Worm (Caenorhabditis elegans) whole organism, L2 larva: ENCODE measurements around the gene C15H11.13.

Experiments used
- C34F6.9 ChIP-seq: fragments of 150-350 bp; optimal IDR thresholded peaks from 2 replicates; lab custom pipeline; 2014; ENCODE audit warnings: missing biosample characterization, missing genetic modification characterization
- F13H6.1 ChIP-seq: sonication (generic microtip); optimal IDR thresholded peaks from 2 replicates; lab custom pipeline; 2016; ENCODE audit warnings: missing genetic modification characterization, missing compliant biosample characterization
- ZK546.5 ChIP-seq: sonication (generic microtip); optimal IDR thresholded peaks from 2 replicates; lab custom pipeline; 2017; ENCODE audit warnings: missing biosample characterization, missing genetic modification characterization
- alr-1 ChIP-seq: fragments of 150-350 bp; optimal IDR thresholded peaks from 2 replicates; lab custom pipeline; 2014; ENCODE audit warnings: missing biosample characterization, missing genetic modification characterization
- aly-2 ChIP-seq: fragments of 150-350 bp; optimal IDR thresholded peaks from 2 replicates; lab custom pipeline; 2014; ENCODE audit warnings: missing biosample characterization, missing genetic modification characterization
- ceh-16 ChIP-seq: fragments of 150-350 bp; optimal IDR thresholded peaks from 2 replicates; lab custom pipeline; 2014; ENCODE audit warnings: missing biosample characterization, missing genetic modification characterization
- ceh-82 ChIP-seq: fragments of 150-350 bp; optimal IDR thresholded peaks from 2 replicates; lab custom pipeline; 2014; ENCODE audit warnings: missing biosample characterization, missing genetic modification characterization
- crh-2 ChIP-seq: sonication (generic microtip); optimal IDR thresholded peaks from 2 replicates; lab custom pipeline; 2017; ENCODE audit warnings: missing biosample characterization, missing genetic modification characterization
- dmd-4 ChIP-seq: sonication (generic microtip); optimal IDR thresholded peaks from 2 replicates; lab custom pipeline; 2017; ENCODE audit warnings: missing biosample characterization, missing genetic modification characterization
- egl-27 ChIP-seq: sonication (generic microtip); optimal IDR thresholded peaks from 3 replicates; lab custom pipeline; 2017; ENCODE audit warnings: missing biosample characterization, missing genetic modification reagents, missing genetic modification characterization
- fos-1 ChIP-seq: fragments of 150-350 bp; optimal IDR thresholded peaks from 2 replicates; lab custom pipeline; 2014; ENCODE audit warnings: missing biosample characterization, missing genetic modification characterization
- gmeb-1 ChIP-seq: fragments of 150-350 bp; optimal IDR thresholded peaks from 2 replicates; lab custom pipeline; 2014; ENCODE audit warnings: missing biosample characterization, missing genetic modification characterization
- lin-11 ChIP-seq: fragments of 150-350 bp; sonication (generic microtip); optimal IDR thresholded peaks from 2 replicates; lab custom pipeline; 2014; ENCODE audit warnings: missing biosample characterization, missing genetic modification characterization, inconsistent platforms, mixed read lengths
- lin-39 ChIP-seq: fragments of 150-350 bp; optimal IDR thresholded peaks from 2 replicates; lab custom pipeline; 2014; ENCODE audit warnings: missing biosample characterization, missing genetic modification reagents, missing genetic modification characterization
- lsy-2 ChIP-seq, 2 experiments: fragments of 150-350 bp in 1 of 2; sonication (generic microtip) in 1 of 2; optimal IDR thresholded peaks; 2 replicates each; lab custom pipeline; 2014 to 2017; ENCODE audit warnings: missing biosample characterization in 2 of 2, missing genetic modification characterization in 2 of 2
- mab-5 ChIP-seq: fragments of 150-350 bp; optimal IDR thresholded peaks from 2 replicates; lab custom pipeline; 2014; ENCODE audit warnings: missing biosample characterization, missing genetic modification characterization
- mbf-1 ChIP-seq: sonication (generic microtip); optimal IDR thresholded peaks from 2 replicates; lab custom pipeline; 2017; ENCODE audit warnings: missing biosample characterization, missing genetic modification characterization
- mdl-1 ChIP-seq, 2 experiments: fragments of 150-350 bp in 1 of 2; sonication (generic microtip) in 1 of 2; optimal IDR thresholded peaks; 2 replicates each; lab custom pipeline; 2017; ENCODE audit warnings: missing biosample characterization in 2 of 2, missing genetic modification characterization in 2 of 2
- nhr-10 ChIP-seq: sonication (generic microtip); optimal IDR thresholded peaks from 2 replicates; lab custom pipeline; 2017; ENCODE audit warnings: missing biosample characterization, missing genetic modification characterization
- nhr-129 ChIP-seq: fragments of 150-350 bp; optimal IDR thresholded peaks from 2 replicates; lab custom pipeline; 2014; ENCODE audit warnings: missing biosample characterization, missing genetic modification characterization
- nhr-23 ChIP-seq: fragments of 150-350 bp; optimal IDR thresholded peaks from 2 replicates; lab custom pipeline; 2014; ENCODE audit warnings: missing biosample characterization, missing genetic modification reagents, missing genetic modification characterization
- nhr-237 ChIP-seq: fragments of 150-350 bp; optimal IDR thresholded peaks from 2 replicates; lab custom pipeline; 2014; ENCODE audit warnings: missing biosample characterization, missing genetic modification characterization
- nhr-25 ChIP-seq: fragments of 150-350 bp; sonication (generic microtip); optimal IDR thresholded peaks from 3 replicates; lab custom pipeline; 2014; ENCODE audit warnings: missing biosample characterization, missing genetic modification characterization
- nhr-6 ChIP-seq: fragments of 150-350 bp; optimal IDR thresholded peaks from 2 replicates; lab custom pipeline; 2014; ENCODE audit warnings: missing biosample characterization, missing genetic modification characterization
- nhr-77 ChIP-seq: fragments of 150-350 bp; optimal IDR thresholded peaks from 2 replicates; lab custom pipeline; 2014; ENCODE audit warnings: missing biosample characterization, missing genetic modification characterization
- peb-1 ChIP-seq: fragments of 150-350 bp; optimal IDR thresholded peaks from 2 replicates; lab custom pipeline; 2014; ENCODE audit warnings: missing biosample characterization, missing genetic modification characterization
- skn-1 ChIP-seq: sonication (generic microtip); optimal IDR thresholded peaks from 2 replicates; lab custom pipeline; 2017; ENCODE audit warnings: missing biosample characterization, missing genetic modification characterization
- sma-3 ChIP-seq: sonication (generic microtip); optimal IDR thresholded peaks from 2 replicates; lab custom pipeline; 2016; ENCODE audit warnings: missing genetic modification reagents, missing genetic modification characterization, missing compliant biosample characterization
- sma-9 ChIP-seq, 2 experiments: fragments of 150-350 bp in 1 of 2; sonication (generic microtip) in 1 of 2; optimal IDR thresholded peaks; 2 replicates each; lab custom pipeline; 2014 to 2016; ENCODE audit warnings: missing genetic modification characterization in 2 of 2, mild to moderate bottlenecking in 1 of 2, missing biosample characterization in 1 of 2, missing compliant biosample characterization in 1 of 2, missing genetic modification reagents in 1 of 2, moderate library complexity in 1 of 2
- unc-39 ChIP-seq: fragments of 150-350 bp; optimal IDR thresholded peaks from 2 replicates; lab custom pipeline; 2014; ENCODE audit warnings: missing biosample characterization, missing genetic modification characterization
- unc-55 ChIP-seq: fragments of 150-350 bp; sonication (generic microtip); optimal IDR thresholded peaks from 3 replicates; lab custom pipeline; 2014; ENCODE audit warnings: missing biosample characterization, missing genetic modification reagents, missing genetic modification characterization
- ztf-1 ChIP-seq: fragments of 200-800 bp; sonication (Bioruptor generic); conservative IDR thresholded peaks from 2 replicates; pipeline ENCODE4 v1.3.6; 2022; ENCODE audit warnings: missing genetic modification characterization, missing compliant biosample characterization
- ztf-11 ChIP-seq: sonication (generic microtip); optimal IDR thresholded peaks from 2 replicates; lab custom pipeline; 2017; ENCODE audit warnings: missing biosample characterization, missing genetic modification characterization

C15H11.13 gene

ce11 chrV:14424958-14425492, 30.2 kb downstream of the C15H11.13 start, which contains the start of gene rrsr-1:
rrsr-1 (minus strand) TSS chrV:14425008.
- peak; percentile 47 for TF ChIP-seq sma-9 (GFP tag; optimal IDR thresholded peaks at IDR 0.05; lab: Kevin White, UChicago)
- TF ChIP-seq sma-9 (tag; optimal IDR thresholded peaks at IDR 0.05; lab: Kevin White, UChicago): no peak
- TF ChIP-seq C34F6.9 (tag; lab: Kevin White, UChicago): peak; percentile 56
- TF ChIP-seq lin-11 (tag; lab: Kevin White, UChicago): peak; percentile 38
- peak; percentile 28 for TF ChIP-seq sma-3 (GFP tag; lab: Kevin White, UChicago)
- TF ChIP-seq mab-5: no peak
- peak; percentile 54 for TF ChIP-seq unc-55
- peak; percentile 38 for TF ChIP-seq F13H6.1 (tag; lab: Kevin White, UChicago)
- TF ChIP-seq skn-1 (tag; lab: Kevin White, UChicago): peak; percentile 62
- TF ChIP-seq nhr-129 (tag; lab: Kevin White, UChicago): peak; percentile 46
- peak in 1 of 2 experiments; percentile 33 for TF ChIP-seq lsy-2 (tag; optimal IDR thresholded peaks at IDR 0.05; lab: Kevin White, UChicago)
- TF ChIP-seq aly-2 (tag; lab: Kevin White, UChicago): no peak

DNA sequence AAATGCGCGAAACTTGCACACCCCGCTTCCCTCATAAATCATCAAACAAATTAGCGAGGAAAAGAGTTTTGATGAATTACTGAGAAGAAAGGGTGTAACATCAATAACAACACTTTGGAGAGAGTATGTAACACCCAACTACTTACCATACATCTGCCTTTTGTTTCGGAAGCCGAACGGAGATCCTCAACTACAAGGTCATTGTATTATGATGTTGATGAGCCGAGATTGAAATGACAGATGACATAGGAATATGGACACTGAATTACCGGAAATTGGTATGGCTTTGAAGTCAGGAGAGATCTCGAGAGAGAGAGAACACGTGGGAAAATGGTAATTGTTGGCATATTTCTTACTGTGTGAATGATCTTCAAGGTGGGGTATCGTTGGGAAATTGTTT, 31.2 kb downstream of the C15H11.13 start:
- TF ChIP-seq nhr-25 (tag; lab: Kevin White, UChicago) (no peak), ceh-16 (no peak), ztf-1 (GFP tag; lab: Robert Waterston, UW) (no peak), ceh-82 (tag; lab: Kevin White, UChicago) (no peak), sma-3 (GFP tag; lab: Kevin White, UChicago) (no peak), peb-1 (tag; lab: Kevin White, UChicago) (no peak), nhr-77 (no peak), ztf-11 (tag; lab: Kevin White, UChicago) (no peak), ZK546.5 (tag; lab: Kevin White, UChicago) (no peak), nhr-6 (tag; lab: Kevin White, UChicago) (no peak), F13H6.1 (tag; lab: Kevin White, UChicago) (no peak), unc-39 (tag; lab: Kevin White, UChicago) (no peak), gmeb-1 (no peak), alr-1 (no peak), nhr-237 (no peak), egl-27 (tag; lab: Kevin White, UChicago) (no peak), dmd-4 (tag; lab: Kevin White, UChicago) (no peak)

DNA sequence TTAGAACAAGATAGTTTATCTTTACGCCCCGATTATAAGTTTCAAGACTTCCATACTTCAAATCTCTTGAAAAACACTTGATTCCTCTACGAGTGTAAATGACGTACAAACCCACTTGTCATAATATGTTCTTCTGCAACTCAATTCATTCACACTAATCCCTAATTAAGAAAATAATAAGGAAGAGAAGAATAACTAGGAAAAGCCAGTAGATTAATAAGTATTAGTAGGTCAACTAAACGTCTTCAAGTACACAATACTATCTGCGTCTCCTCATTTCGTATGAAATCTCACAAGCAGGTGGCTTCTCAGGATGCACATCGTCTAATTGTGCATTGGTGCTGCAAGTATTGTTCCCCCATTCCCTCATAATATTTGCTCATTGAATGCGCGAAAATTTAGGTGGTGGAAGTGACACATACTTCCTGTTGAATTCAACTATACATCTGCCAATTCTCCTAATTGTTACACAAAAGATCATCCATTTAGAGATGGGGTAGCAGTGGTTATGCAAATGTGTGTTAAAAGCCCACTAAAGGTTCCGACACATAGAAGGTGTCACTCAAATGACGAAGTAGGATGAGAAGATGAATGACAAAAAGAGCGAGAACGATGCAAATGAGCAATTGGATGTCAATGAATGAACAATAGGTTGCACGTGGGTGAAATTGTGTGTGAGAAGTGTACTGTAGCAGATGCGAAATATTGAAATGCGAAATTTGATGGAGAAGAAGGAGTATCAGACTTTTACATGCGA, 32.4 kb downstream of the C15H11.13 start:
- TF ChIP-seq C34F6.9 (tag; lab: Kevin White, UChicago) (no peak), crh-2 (tag; lab: Kevin White, UChicago) (no peak), dmd-4 (tag; lab: Kevin White, UChicago) (no peak), lin-11 (tag; lab: Kevin White, UChicago) (no peak), aly-2 (tag; lab: Kevin White, UChicago) (no peak), nhr-6 (tag; lab: Kevin White, UChicago) (no peak), mab-5 (no peak), nhr-129 (tag; lab: Kevin White, UChicago) (no peak), nhr-23 (tag; lab: Kevin White, UChicago) (no peak), ceh-16 (no peak), unc-39 (tag; lab: Kevin White, UChicago) (no peak), fos-1 (no peak)

- no peak for TF ChIP-seq ztf-11 (tag; lab: Kevin White, UChicago)
- no peak for TF ChIP-seq mbf-1 (tag; lab: Kevin White, UChicago)
- TF ChIP-seq mdl-1 (tag; optimal IDR thresholded peaks at IDR 0.05; lab: Kevin White, UChicago): no peak
- no peak for TF ChIP-seq egl-27 (tag; lab: Kevin White, UChicago)
- no peak for TF ChIP-seq nhr-10 (tag; lab: Kevin White, UChicago)
- no peak for TF ChIP-seq alr-1
- no peak for TF ChIP-seq ceh-16
- TF ChIP-seq C34F6.9 (tag; lab: Kevin White, UChicago): no peak
- no peak for TF ChIP-seq crh-2 (tag; lab: Kevin White, UChicago)
- no peak for TF ChIP-seq lin-39 (tag; lab: Kevin White, UChicago)
- no peak for TF ChIP-seq nhr-23 (tag; lab: Kevin White, UChicago)
Measured at ce11 chrV:14428865-14429264, 34.0 kb downstream of the C15H11.13 start, which contains the start of gene F23B12.1. F23B12.1 (plus strand) TSS chrV:14429165.
